Worm (Caenorhabditis elegans) whole organism, L3 larva: Measurements from ENCODE around the gene Y17G9A.4.

ENCODE experiments used
- R02D3.7 ChIP-seq: fragments of 150-350 bp; optimal IDR thresholded peaks from 2 replicates; lab custom pipeline; 2014; ENCODE audit warnings: missing biosample characterization, missing genetic modification characterization
- pha-4 ChIP-seq: fragments of 150-350 bp; optimal IDR thresholded peaks from 2 replicates; lab custom pipeline; 2014; ENCODE audit warnings: missing biosample characterization, missing genetic modification reagents, missing genetic modification characterization

The Y17G9A.4 gene

DNA sequence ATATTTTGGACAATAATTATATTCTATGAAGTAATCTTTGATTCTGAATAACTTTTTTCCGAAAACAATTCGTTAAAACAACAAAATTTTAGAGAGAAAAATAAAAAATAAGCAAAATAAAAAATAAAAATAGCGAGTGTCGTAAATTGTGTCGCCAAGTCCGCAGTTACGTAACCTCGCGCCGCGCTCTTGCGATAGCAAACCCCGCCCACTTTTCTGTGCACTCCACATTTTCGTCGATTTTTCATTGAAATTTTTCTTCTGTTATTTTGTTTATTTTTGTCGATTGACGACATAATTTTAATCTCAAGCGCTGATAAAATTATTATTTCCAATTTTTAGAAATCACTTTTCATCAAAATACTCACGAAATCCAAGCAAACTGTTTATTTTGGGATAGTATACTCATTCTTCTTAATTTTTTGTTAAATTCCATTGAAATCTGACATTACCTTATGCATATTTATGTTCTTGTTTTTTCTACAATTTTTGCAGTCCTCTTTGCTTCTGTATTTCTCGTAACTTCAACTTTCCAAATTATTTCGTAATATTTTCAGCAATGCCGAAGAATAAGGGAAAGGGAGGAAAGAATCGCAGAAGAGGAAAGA is 50.9 kb downstream of the Y17G9A.4 start, which contains the start of gene eif-1.A (continued):
- no peak for TF ChIP-seq pha-4 (tag; lab: Kevin White, UChicago)
- peak; percentile 39 for TF ChIP-seq R02D3.7 (tag; lab: Kevin White, UChicago)
